Worm (Caenorhabditis elegans) whole organism, early embryonic: Measurements from ENCODE around the gene T06C12.11.

ENCODE experiments used
- B0310.2 ChIP-seq: sonication (generic microtip); optimal IDR thresholded peaks from 2 replicates; lab custom pipeline; 2016; ENCODE audit warnings: mild to moderate bottlenecking, missing genetic modification characterization, missing compliant biosample characterization
- F13C5.2 ChIP-seq: sonication (generic microtip); optimal IDR thresholded peaks from 2 replicates; lab custom pipeline; 2017; ENCODE audit warnings: mild to moderate bottlenecking, missing genetic modification characterization, inconsistent platforms, missing compliant biosample characterization
- aly-1 ChIP-seq: sonication (generic microtip); optimal IDR thresholded peaks from 2 replicates; lab custom pipeline; 2016; ENCODE audit warnings: missing genetic modification characterization, missing compliant biosample characterization
- ama-1 ChIP-seq: fragments of 150-350 bp; optimal IDR thresholded peaks from 2 replicates; lab custom pipeline; 2014
- ceh-13 ChIP-seq: fragments of 200-800 bp; sonication (Bioruptor generic); optimal IDR thresholded peaks from 2 replicates; lab custom pipeline; 2018; ENCODE audit warnings: mild to moderate bottlenecking, missing genetic modification characterization, missing compliant biosample characterization
- ceh-36 ChIP-seq: sonication (generic microtip); optimal IDR thresholded peaks from 2 replicates; lab custom pipeline; 2016; ENCODE audit warnings: missing genetic modification characterization, inconsistent platforms, missing compliant biosample characterization
- ets-7 ChIP-seq: sonication (generic microtip); optimal IDR thresholded peaks from 2 replicates; lab custom pipeline; 2016; ENCODE audit warnings: missing genotype, missing genetic modification characterization, missing compliant biosample characterization
- flt-1 ChIP-seq: fragments of 200-800 bp; sonication (Bioruptor generic); IDR thresholded peaks from 2 replicates; pipeline ENCODE4 v1.3.6; 2022; ENCODE audit warnings: missing genetic modification characterization, missing compliant biosample characterization
- hmbx-1 ChIP-seq: sonication (generic microtip); optimal IDR thresholded peaks from 2 replicates; lab custom pipeline; 2016; ENCODE audit warnings: mild to moderate bottlenecking, missing genetic modification characterization, missing compliant biosample characterization
- hmg-4 ChIP-seq: fragments of 200-800 bp; sonication (Bioruptor generic); optimal IDR thresholded peaks from 2 replicates; lab custom pipeline; 2018; ENCODE audit warnings: mild to moderate bottlenecking, missing genetic modification characterization, missing compliant biosample characterization
- hnd-1 ChIP-seq: sonication (generic microtip); optimal IDR thresholded peaks from 2 replicates; lab custom pipeline; 2016; ENCODE audit warnings: missing genetic modification characterization, missing compliant biosample characterization
- pes-1 ChIP-seq: fragments of 200-800 bp; sonication (Bioruptor generic); IDR thresholded peaks from 2 replicates; pipeline ENCODE4 v1.3.6; 2022; ENCODE audit warnings: missing genetic modification reagents, missing genetic modification characterization, missing compliant biosample characterization
- scrt-1 ChIP-seq: fragments of 200-800 bp; sonication (Bioruptor generic); IDR thresholded peaks from 2 replicates; pipeline ENCODE4 v1.3.6; 2022; ENCODE audit warnings: missing genetic modification characterization, missing compliant biosample characterization
- sea-1 ChIP-seq: fragments of 200-800 bp; sonication (Bioruptor generic); conservative IDR thresholded peaks from 2 replicates; pipeline ENCODE4 v1.3.6; 2022; ENCODE audit warnings: missing genetic modification characterization, missing compliant biosample characterization
- tbx-11 ChIP-seq: fragments of 200-800 bp; sonication (Bioruptor generic); IDR thresholded peaks from 2 replicates; pipeline ENCODE4 v1.3.6; 2022; ENCODE audit warnings: missing genetic modification characterization, missing compliant biosample characterization
- tbx-37 ChIP-seq: fragments of 200-800 bp; sonication (Bioruptor generic); conservative IDR thresholded peaks from 2 replicates; pipeline ENCODE4 v1.3.6; 2022; ENCODE audit warnings: missing genetic modification reagents, missing genetic modification characterization, missing compliant biosample characterization
- tra-4 ChIP-seq: sonication (generic microtip); optimal IDR thresholded peaks from 2 replicates; lab custom pipeline; 2017; ENCODE audit warnings: missing genetic modification characterization, missing compliant biosample characterization

T06C12.11 gene

DNA sequence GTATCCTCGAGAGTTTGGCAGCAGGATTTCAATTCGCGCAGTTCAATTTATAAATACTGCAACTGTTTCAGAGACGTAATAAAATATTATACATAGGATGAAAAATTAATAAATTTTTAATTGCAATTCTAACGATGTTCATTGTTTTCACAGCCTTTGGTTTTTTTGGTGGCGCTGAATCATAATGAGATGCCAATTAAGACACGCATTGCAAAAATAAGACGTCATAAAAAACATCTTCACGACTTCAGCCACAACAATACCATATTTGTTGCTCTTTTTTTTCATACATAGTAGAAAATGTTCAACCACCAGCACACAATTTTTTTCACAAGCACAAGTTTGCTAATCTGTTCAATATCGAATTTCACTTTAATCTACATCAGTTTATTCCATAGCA, 20.5 kb upstream of the T06C12.11 start, which contains the start of gene str-56:
Gene str-56, plus strand, starts transcription at position 301 of the 400 bp plus-strand sequence.
- TF ChIP-seq aly-1 (tag; lab: Kevin White, UChicago) (no peak), F13C5.2 (tag; lab: Kevin White, UChicago) (no peak), hmbx-1 (tag; lab: Kevin White, UChicago) (no peak), ets-7 (tag; lab: Kevin White, UChicago) (no peak), ceh-36 (tag; lab: Kevin White, UChicago) (no peak)

DNA sequence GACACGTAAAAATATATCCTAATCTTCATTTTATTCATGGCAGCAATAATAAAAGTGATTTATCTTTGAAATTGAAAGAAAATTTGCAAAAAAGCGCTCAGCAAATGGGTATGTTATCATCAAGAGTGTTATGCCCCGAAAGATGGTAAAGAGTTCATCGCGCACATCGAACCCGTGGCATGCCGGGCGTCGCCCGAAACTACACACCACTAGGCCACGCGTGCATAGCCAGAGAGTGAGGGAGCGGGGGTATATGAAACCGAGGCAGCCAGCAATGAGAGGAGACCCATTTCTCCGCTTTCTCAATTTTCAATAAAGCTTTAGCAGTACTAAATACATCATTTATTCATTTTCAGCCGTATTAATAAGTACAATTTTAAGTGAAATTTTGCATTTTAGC, 19.0 kb upstream of the T06C12.11 start:
- TF ChIP-seq F13C5.2 (tag; lab: Kevin White, UChicago) = peak; percentile 100
- TF ChIP-seq tbx-37 (GFP tag; lab: Robert Waterston, UW) = peak; percentile 100
- peak; percentile 97 for TF ChIP-seq ets-7 (tag; lab: Kevin White, UChicago)
- TF ChIP-seq hmg-4 (GFP tag; lab: Kevin White, UChicago) = peak; percentile 99
- peak; percentile 99 for TF ChIP-seq B0310.2 (tag; lab: Kevin White, UChicago)
- peak; percentile 99 for TF ChIP-seq ceh-13 (GFP tag; lab: Kevin White, UChicago)
- TF ChIP-seq hnd-1 (tag; lab: Kevin White, UChicago) = peak; percentile 96
- peak; percentile 99 for TF ChIP-seq sea-1 (GFP tag; lab: Robert Waterston, UW)
- TF ChIP-seq tra-4 (tag; lab: Kevin White, UChicago) = peak; percentile 98
- TF ChIP-seq scrt-1 (GFP tag; lab: Robert Waterston, UW) = peak; percentile 100
- TF ChIP-seq ama-1 = no peak
- peak; percentile 100 for TF ChIP-seq flt-1 (GFP tag; lab: Robert Waterston, UW)
- TF ChIP-seq ceh-36 (tag; lab: Kevin White, UChicago) = peak; percentile 98
- TF ChIP-seq aly-1 (tag; lab: Kevin White, UChicago) = peak; percentile 99
- peak; percentile 99 for TF ChIP-seq pes-1 (GFP tag; lab: Robert Waterston, UW)
- peak; percentile 100 for TF ChIP-seq tbx-11 (GFP tag; lab: Robert Waterston, UW)
- TF ChIP-seq hmbx-1 (tag; lab: Kevin White, UChicago) = peak; percentile 94

DNA sequence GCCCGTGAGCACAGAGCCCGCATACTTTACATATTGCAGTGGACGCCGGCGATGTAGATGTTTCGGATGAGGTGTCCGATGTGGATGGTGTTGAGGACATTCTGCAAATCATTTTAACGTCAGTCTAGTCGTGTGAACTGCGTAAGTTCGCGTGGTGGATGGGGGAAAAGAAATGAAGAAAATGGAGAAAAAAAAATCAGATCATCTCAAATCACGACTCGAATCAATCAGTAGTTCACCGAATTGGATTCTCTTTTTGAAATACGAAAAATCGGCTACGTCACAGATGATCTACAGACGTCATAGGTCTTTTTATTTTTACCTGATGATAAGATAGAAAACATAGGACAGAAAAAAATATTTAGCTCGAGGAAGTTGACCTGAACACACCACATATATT, 16.5 kb upstream of the T06C12.11 start, which contains the start of gene nhr-102:
Gene nhr-102, minus strand, starts transcription at position 101 of the 400 bp plus-strand sequence.
- no peak for TF ChIP-seq ceh-36 (tag; lab: Kevin White, UChicago)
- no peak for TF ChIP-seq B0310.2 (tag; lab: Kevin White, UChicago)
- no peak for TF ChIP-seq sea-1 (GFP tag; lab: Robert Waterston, UW)

DNA sequence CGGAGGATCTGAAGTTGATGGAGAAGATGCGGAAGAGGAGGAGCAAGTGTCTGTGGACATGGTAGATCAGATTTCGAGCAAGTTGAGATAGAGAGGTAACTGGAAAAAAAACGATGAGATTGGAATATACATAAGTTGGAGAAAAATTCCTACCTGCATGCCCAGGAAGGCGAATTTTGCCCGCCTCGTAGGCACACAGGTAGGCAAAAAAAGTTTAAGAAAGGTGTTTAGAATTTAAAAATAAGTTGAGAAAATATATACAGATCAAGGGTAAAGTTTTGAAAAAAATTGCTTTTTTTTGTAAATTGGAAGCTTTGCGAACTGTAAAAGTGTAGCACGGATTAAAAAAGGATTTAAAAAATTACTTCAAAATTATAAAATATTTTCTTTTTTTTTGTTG, 13.3 kb upstream of the T06C12.11 start, which contains the start of gene nhr-84:
Gene nhr-84, minus strand, starts transcription at position 101 of the 400 bp plus-strand sequence.
- TF ChIP-seq aly-1 (tag; lab: Kevin White, UChicago) (no peak), ets-7 (tag; lab: Kevin White, UChicago) (no peak), hmg-4 (GFP tag; lab: Kevin White, UChicago) (no peak), hmbx-1 (tag; lab: Kevin White, UChicago) (no peak), tbx-37 (GFP tag; lab: Robert Waterston, UW) (no peak), hnd-1 (tag; lab: Kevin White, UChicago) (no peak), B0310.2 (tag; lab: Kevin White, UChicago) (no peak), tbx-11 (GFP tag; lab: Robert Waterston, UW) (no peak), ama-1 (no peak), scrt-1 (GFP tag; lab: Robert Waterston, UW) (no peak), ceh-13 (GFP tag; lab: Kevin White, UChicago) (no peak), ceh-36 (tag; lab: Kevin White, UChicago) (no peak), tra-4 (tag; lab: Kevin White, UChicago) (no peak), flt-1 (GFP tag; lab: Robert Waterston, UW) (no peak)

DNA sequence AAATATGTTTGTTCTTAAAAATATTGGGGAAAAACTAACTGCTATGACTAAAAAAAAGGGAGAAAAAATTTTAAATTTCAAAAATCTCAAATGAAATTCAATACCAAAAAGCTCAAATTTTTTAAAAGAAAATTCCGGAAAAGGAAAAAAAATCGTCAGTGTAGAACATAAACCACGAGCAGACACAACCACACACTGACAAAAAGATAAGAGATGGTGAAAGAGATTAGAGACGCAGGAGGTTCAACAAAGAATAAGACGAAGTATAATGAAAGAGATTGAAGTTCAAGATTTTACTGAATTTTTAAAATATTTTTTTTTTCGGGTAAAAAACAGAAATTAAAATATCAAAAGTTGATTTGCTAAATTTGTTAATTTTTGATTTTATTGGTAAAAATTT, 12.8 kb upstream of the T06C12.11 start:
- TF ChIP-seq ceh-36 (tag; lab: Kevin White, UChicago) = no peak
- TF ChIP-seq tbx-11 (GFP tag; lab: Robert Waterston, UW) = no peak
- TF ChIP-seq hmbx-1 (tag; lab: Kevin White, UChicago) = no peak
- no peak for TF ChIP-seq B0310.2 (tag; lab: Kevin White, UChicago)
- no peak for TF ChIP-seq tra-4 (tag; lab: Kevin White, UChicago)
- TF ChIP-seq flt-1 (GFP tag; lab: Robert Waterston, UW) = no peak
- TF ChIP-seq ets-7 (tag; lab: Kevin White, UChicago) = no peak
- no peak for TF ChIP-seq ama-1
- no peak for TF ChIP-seq F13C5.2 (tag; lab: Kevin White, UChicago)
- no peak for TF ChIP-seq hnd-1 (tag; lab: Kevin White, UChicago)
- TF ChIP-seq hmg-4 (GFP tag; lab: Kevin White, UChicago) = no peak
- TF ChIP-seq sea-1 (GFP tag; lab: Robert Waterston, UW) = no peak
- no peak for TF ChIP-seq ceh-13 (GFP tag; lab: Kevin White, UChicago)
- TF ChIP-seq aly-1 (tag; lab: Kevin White, UChicago) = no peak
- no peak for TF ChIP-seq pes-1 (GFP tag; lab: Robert Waterston, UW)
- TF ChIP-seq scrt-1 (GFP tag; lab: Robert Waterston, UW) = no peak

DNA sequence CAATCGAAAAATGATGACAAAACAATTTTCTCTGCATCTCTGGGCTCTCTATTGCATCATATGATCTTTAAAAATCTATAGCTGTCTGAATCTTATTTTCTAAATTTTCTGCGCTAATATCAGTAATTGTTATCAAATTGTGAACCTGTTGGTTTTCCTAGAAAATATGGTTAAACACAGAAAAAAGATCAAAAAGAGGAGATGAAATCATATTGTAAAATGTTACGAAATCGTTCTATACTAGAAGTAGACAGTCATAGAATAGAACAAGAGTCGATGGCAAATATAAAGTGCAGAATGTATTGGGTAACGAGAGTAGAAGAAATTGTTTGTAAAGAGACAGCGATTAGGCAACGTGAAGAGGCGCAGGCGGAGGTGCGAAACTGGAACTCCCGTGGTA, 12.1 kb upstream of the T06C12.11 start:
- TF ChIP-seq hmbx-1 (tag; lab: Kevin White, UChicago) (no peak), aly-1 (tag; lab: Kevin White, UChicago) (no peak), pes-1 (GFP tag; lab: Robert Waterston, UW) (no peak)

DNA sequence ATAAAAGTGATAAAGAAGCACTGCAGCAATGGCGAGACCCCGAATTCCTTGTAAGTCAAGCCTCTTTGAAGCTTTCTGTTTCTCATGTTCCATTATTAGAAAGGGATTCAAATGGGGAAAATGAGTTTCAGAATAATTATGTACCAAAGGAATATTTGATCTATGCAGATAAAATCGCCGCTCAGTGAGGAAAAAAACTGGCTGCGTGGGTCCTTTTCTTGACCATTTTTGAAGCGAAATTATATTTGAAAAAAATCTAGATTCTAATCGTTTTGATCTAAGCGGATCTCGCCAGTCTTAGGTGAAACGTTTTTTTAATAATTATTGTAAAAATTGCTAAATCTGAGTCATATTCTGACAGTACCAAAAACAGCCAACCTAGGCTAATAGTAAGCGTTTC, 8.1 kb upstream of the T06C12.11 start, which contains the start of gene oac-42:
Gene oac-42, minus strand, starts transcription at position 101 of the 400 bp plus-strand sequence.
- TF ChIP-seq tbx-11 (GFP tag; lab: Robert Waterston, UW) (no peak), flt-1 (GFP tag; lab: Robert Waterston, UW) (no peak), sea-1 (GFP tag; lab: Robert Waterston, UW) (no peak), aly-1 (tag; lab: Kevin White, UChicago) (no peak), F13C5.2 (tag; lab: Kevin White, UChicago) (no peak), ama-1 (no peak), B0310.2 (tag; lab: Kevin White, UChicago) (no peak)
